Fruit fly (Drosophila melanogaster) whole organism, adult: ENCODE data around the gene ATPsynC.

Experiments
- CG12768 ChIP-seq: fragments of 200-800 bp; sonication (Bioruptor generic); optimal IDR thresholded peaks from 2 replicates; lab custom pipeline; 2017; ENCODE audit warnings: missing biosample characterization, missing genetic modification characterization, mild to moderate bottlenecking, moderate library complexity, missing genetic modification reagents
- CG14711 ChIP-seq: fragments of 200-800 bp; sonication (Bioruptor generic); optimal IDR thresholded peaks from 2 replicates; lab custom pipeline; 2018; ENCODE audit warnings: missing biosample characterization, mild to moderate bottlenecking, missing genetic modification characterization, moderate library complexity
- CG1620 ChIP-seq: fragments of 200-800 bp; sonication (Bioruptor generic); optimal IDR thresholded peaks from 2 replicates; lab custom pipeline; 2016; ENCODE audit warnings: missing biosample characterization, missing genetic modification characterization
- CG5204 ChIP-seq: fragments of 200-800 bp; sonication (Bioruptor generic); optimal IDR thresholded peaks from 2 replicates; lab custom pipeline; 2016; ENCODE audit warnings: missing biosample characterization, missing genetic modification characterization
- Crg-1 ChIP-seq: fragments of 200-800 bp; sonication (Bioruptor generic); optimal IDR thresholded peaks from 2 replicates; lab custom pipeline; 2016; ENCODE audit warnings: missing biosample characterization, missing genetic modification characterization
- Hr96 ChIP-seq: fragments of 200-800 bp; sonication (Bioruptor generic); optimal IDR thresholded peaks from 2 replicates; lab custom pipeline; 2016; ENCODE audit warnings: missing biosample characterization, missing genetic modification characterization
- cic ChIP-seq: fragments of 200-800 bp; sonication (Bioruptor generic); optimal IDR thresholded peaks from 2 replicates; lab custom pipeline; 2017; ENCODE audit warnings: missing biosample characterization, mild to moderate bottlenecking, missing genetic modification characterization, moderate library complexity
- cnc ChIP-seq, 2 experiments: fragments of >200 bp; optimal IDR thresholded peaks; 2 replicates each; lab custom pipeline; 2017
- tj ChIP-seq: fragments of 200-800 bp; sonication (Bioruptor generic); optimal IDR thresholded peaks from 3 replicates; lab custom pipeline; 2017; ENCODE audit warnings: missing biosample characterization, mild to moderate bottlenecking, missing genetic modification characterization, moderate library complexity
- toe ChIP-seq: fragments of 200-800 bp; sonication (Bioruptor generic); optimal IDR thresholded peaks from 2 replicates; lab custom pipeline; 2016; ENCODE audit warnings: missing biosample characterization, missing genetic modification characterization

DNA sequence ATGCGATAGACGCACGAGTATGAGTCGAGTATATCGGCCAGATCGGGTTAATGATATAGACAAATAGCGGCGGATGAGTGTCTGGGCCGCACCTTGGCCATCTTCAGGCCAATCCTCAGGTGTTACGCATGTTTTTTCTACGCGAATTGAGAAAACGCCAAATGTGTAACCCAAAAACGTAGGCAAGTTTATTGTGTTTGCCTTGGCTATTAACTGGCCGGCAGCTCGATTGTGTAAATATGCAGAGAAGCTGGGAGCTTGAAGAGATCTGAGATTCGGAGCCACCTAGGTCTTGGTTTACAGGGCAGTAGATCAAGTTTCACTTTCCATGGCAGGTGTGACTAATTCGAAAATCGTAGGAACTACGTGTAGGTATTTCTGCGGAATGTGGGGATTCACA lies 20.6 kb upstream of the ATPsynC start:
- no peak for TF ChIP-seq CG14711
- no peak for TF ChIP-seq tj (GFP tag; lab: Kevin White, UChicago)
- no peak for TF ChIP-seq cic (GFP tag; lab: Kevin White, UChicago)
- no peak for TF ChIP-seq CG12768 (GFP tag; lab: Kevin White, UChicago)
- TF ChIP-seq Hr96, result no peak
- no peak for TF ChIP-seq CG5204 (GFP tag; lab: Kevin White, UChicago)
- TF ChIP-seq Crg-1 (GFP tag; lab: Kevin White, UChicago), result no peak
- no peak for TF ChIP-seq CG1620 (GFP tag; lab: Kevin White, UChicago)
- no peak for TF ChIP-seq toe
- TF ChIP-seq cnc (optimal IDR thresholded peaks at IDR 0.05; lab: Kevin White, UChicago), result no peak
